Worm (Caenorhabditis elegans): ENCODE results near the gene myo-6.

Gene myo-6

DNA sequence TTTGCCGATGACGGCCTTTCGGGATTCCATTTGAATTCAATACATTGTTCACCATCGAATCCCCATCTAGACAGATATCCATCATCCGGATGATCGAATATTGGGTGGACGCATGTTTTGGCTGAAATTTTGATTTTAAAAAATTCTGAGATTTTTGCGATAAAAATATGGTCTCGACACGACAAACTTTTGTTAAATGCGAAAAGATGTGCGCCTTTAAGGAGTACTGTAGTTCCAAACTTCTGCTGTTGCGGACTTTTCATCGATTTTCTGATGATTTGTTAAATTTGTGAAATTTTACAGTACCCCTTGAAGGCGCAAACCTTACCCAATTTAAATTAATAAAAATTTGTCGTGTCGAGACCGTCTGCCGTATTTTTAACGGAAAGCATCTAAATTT, 18.2 kb downstream of the myo-6 start:
- TF ChIP-seq Y22D7AL.16 (tag; optimal IDR thresholded peaks at IDR 0.05): no peak
- TF ChIP-seq zip-5 (tag; optimal IDR thresholded peaks at IDR 0.05): no peak
- no peak for TF ChIP-seq lim-6 (tag; optimal IDR thresholded peaks at IDR 0.05)
- no peak for TF ChIP-seq pha-2 (tag; optimal IDR thresholded peaks at IDR 0.05)
- no peak for TF ChIP-seq K02D7.2 (tag; optimal IDR thresholded peaks at IDR 0.05)
- no peak for TF ChIP-seq sox-4 (tag; optimal IDR thresholded peaks at IDR 0.05)
- no peak for TF ChIP-seq tbx-7 (tag; optimal IDR thresholded peaks at IDR 0.05)
- TF ChIP-seq ceh-31 (tag; optimal IDR thresholded peaks at IDR 0.05): no peak
- TF ChIP-seq ceh-9 (tag; optimal IDR thresholded peaks at IDR 0.05): no peak
- TF ChIP-seq unc-55 (GFP tag; optimal IDR thresholded peaks at IDR 0.05): no peak
- TF ChIP-seq pqm-1 (tag; optimal IDR thresholded peaks at IDR 0.05): no peak
- TF ChIP-seq dve-1 (tag; optimal IDR thresholded peaks at IDR 0.05): no peak
- no peak for TF ChIP-seq ztf-16 (tag; optimal IDR thresholded peaks at IDR 0.05)
- no peak for TF ChIP-seq npax-4 (tag; optimal IDR thresholded peaks at IDR 0.05)
- no peak for TF ChIP-seq ets-4 (tag; optimal IDR thresholded peaks at IDR 0.05)
- TF ChIP-seq ceh-22 (tag; optimal IDR thresholded peaks at IDR 0.05): no peak
- no peak for TF ChIP-seq madf-2 (tag; optimal IDR thresholded peaks at IDR 0.05)
- TF ChIP-seq pag-3 (tag; optimal IDR thresholded peaks at IDR 0.05; ENCODE audit: borderline replicate concordance): no peak
- TF ChIP-seq hlh-13 (GFP tag; optimal IDR thresholded peaks at IDR 0.05): no peak

DNA sequence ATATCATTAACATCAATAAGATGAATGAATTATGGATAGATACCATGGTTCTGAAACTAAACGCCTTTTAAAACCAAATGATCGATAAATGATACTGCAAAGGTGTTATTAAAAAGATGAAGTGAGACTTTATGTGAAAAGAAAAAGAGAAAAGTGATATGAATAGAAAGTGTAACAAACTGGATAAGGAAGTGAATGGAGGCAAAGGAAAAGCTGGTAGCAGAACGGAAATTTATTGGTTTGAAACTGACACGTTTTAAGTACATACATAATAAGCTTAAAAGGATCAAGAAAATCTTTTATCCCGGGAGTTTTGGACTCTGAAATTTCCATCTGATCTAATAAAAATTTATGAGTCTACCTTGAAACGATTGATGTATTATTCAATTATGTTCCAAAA, 20.1 kb downstream of the myo-6 start, which contains the start of gene bli-5:
TSS of gene bli-5 (minus strand) at position 101 of the 400 bp plus-strand sequence.
- TF ChIP-seq ttx-3 (tag; optimal IDR thresholded peaks at IDR 0.05) (no peak), syd-9 (tag; optimal IDR thresholded peaks at IDR 0.05) (no peak), pros-1 (tag; optimal IDR thresholded peaks at IDR 0.05) (no peak), sox-4 (tag; optimal IDR thresholded peaks at IDR 0.05) (no peak), ama-1 (optimal IDR thresholded peaks at IDR 0.05) (no peak), mec-3 (tag; optimal IDR thresholded peaks at IDR 0.05; ENCODE audit: borderline replicate concordance) (no peak), nhr-11 (tag; optimal IDR thresholded peaks at IDR 0.05) (no peak), ceh-2 (tag; optimal IDR thresholded peaks at IDR 0.05) (no peak), rnt-1 (tag; optimal IDR thresholded peaks at IDR 0.05) (no peak), fkh-10 (GFP tag; optimal IDR thresholded peaks at IDR 0.05) (no peak), fkh-6 (tag; optimal IDR thresholded peaks at IDR 0.05) (no peak), ceh-45 (GFP tag; IDR thresholded peaks at IDR 0.05) (no peak), unc-55 (GFP tag; optimal IDR thresholded peaks at IDR 0.05) (no peak), pax-1 (tag; optimal IDR thresholded peaks at IDR 0.05) (no peak), elt-4 (tag; optimal IDR thresholded peaks at IDR 0.05) (no peak), ceh-6 (GFP tag; optimal IDR thresholded peaks at IDR 0.05) (no peak), unc-3 (GFP tag; conservative IDR thresholded peaks at IDR 0.05) (no peak), unc-3 (tag; optimal IDR thresholded peaks at IDR 0.05) (no peak), ceh-34 (tag; optimal IDR thresholded peaks at IDR 0.05) (no peak), ceh-31 (tag; optimal IDR thresholded peaks at IDR 0.05) (no peak)

DNA sequence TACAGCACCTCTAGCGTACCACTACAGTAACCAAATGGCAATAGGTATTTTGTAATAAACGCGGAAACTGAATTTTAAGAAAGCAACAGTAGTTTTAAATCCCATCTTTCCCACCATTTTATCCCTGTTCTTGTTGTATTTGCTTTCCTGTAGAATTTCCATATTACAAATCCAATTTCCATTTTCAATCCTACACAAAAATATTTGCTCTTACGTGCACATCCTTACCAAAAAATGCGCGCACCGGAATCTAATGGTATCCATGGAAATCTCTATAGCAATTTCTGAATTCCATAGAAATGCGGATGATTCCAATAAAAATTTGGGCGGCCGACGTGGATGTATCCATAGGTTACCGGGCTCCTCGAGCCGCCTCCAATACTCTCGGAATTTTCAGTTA, 20.6 kb downstream of the myo-6 start, which contains the start of gene trf-1:
TSS of gene trf-1 (plus strand) at position 301 of the 400 bp plus-strand sequence.
- TF ChIP-seq sdc-2 (tag; optimal IDR thresholded peaks at IDR 0.05) (no peak), K02D7.2 (tag; optimal IDR thresholded peaks at IDR 0.05) (no peak), ceh-6 (GFP tag; optimal IDR thresholded peaks at IDR 0.05) (no peak), C08G9.2 (tag; optimal IDR thresholded peaks at IDR 0.05) (no peak), lim-6 (tag; optimal IDR thresholded peaks at IDR 0.05) (no peak), syd-9 (tag; optimal IDR thresholded peaks at IDR 0.05) (no peak), hlh-30 (tag; optimal IDR thresholded peaks at IDR 0.05; ENCODE audit: insufficient read depth) (no peak), ceh-22 (tag; optimal IDR thresholded peaks at IDR 0.05) (no peak), unc-3 (GFP tag; conservative IDR thresholded peaks at IDR 0.05) (no peak), unc-3 (tag; optimal IDR thresholded peaks at IDR 0.05) (no peak), ceh-18 (tag; optimal IDR thresholded peaks at IDR 0.05) (no peak), K09A11.1 (tag; optimal IDR thresholded peaks at IDR 0.05; ENCODE audit: insufficient read depth) (no peak), dmd-4 (tag; optimal IDR thresholded peaks at IDR 0.05; ENCODE audit: borderline replicate concordance) (no peak), tbx-2 (tag; optimal IDR thresholded peaks at IDR 0.05) (no peak), pag-3 (tag; optimal IDR thresholded peaks at IDR 0.05; ENCODE audit: borderline replicate concordance) (no peak), ceh-9 (tag; optimal IDR thresholded peaks at IDR 0.05) (no peak), hlh-15 (tag; optimal IDR thresholded peaks at IDR 0.05) (no peak)
